Fruit fly (Drosophila melanogaster) whole organism, embryonic: ENCODE results near the gene CG43138.

ENCODE experiments used
- CG1024 ChIP-seq: fragments of 200-800 bp; sonication (Bioruptor generic); IDR thresholded peaks from 2 replicates; pipeline ENCODE4 v1.3.6; 2022; ENCODE audit warnings: missing biosample characterization, missing genetic modification characterization
- CG10366 ChIP-seq: fragments of 200-800 bp; sonication (Bioruptor generic); IDR thresholded peaks from 2 replicates; pipeline ENCODE4 v1.3.6; 2022; ENCODE audit warnings: missing biosample characterization, missing genetic modification characterization
- CG10565 ChIP-seq: fragments of 200-800 bp; sonication (Bioruptor generic); optimal IDR thresholded peaks from 3 replicates; lab custom pipeline; 2016; ENCODE audit warnings: missing biosample characterization, mild to moderate bottlenecking, missing genetic modification characterization
- CG11504 ChIP-seq: fragments of 200-800 bp; sonication (Bioruptor generic); optimal IDR thresholded peaks from 3 replicates; lab custom pipeline; 2019; ENCODE audit warnings: missing biosample characterization, mild to moderate bottlenecking, missing genetic modification characterization, moderate library complexity
- CG17186 ChIP-seq: fragments of 200-800 bp; sonication (Bioruptor generic); optimal IDR thresholded peaks from 3 replicates; lab custom pipeline; 2017; ENCODE audit warnings: missing biosample characterization, missing genetic modification reagents, missing genetic modification characterization
- CG17612 ChIP-seq: fragments of 200-800 bp; sonication (Bioruptor generic); IDR thresholded peaks from 2 replicates; pipeline ENCODE4 v1.3.6; 2022; ENCODE audit warnings: missing biosample characterization, missing genetic modification characterization
- CG17912 ChIP-seq: fragments of 200-800 bp; sonication (Bioruptor generic); optimal IDR thresholded peaks from 2 replicates; lab custom pipeline; 2018; ENCODE audit warnings: missing biosample characterization, mild to moderate bottlenecking, missing genetic modification characterization
- CG18599 ChIP-seq: fragments of 200-800 bp; sonication (Bioruptor generic); optimal IDR thresholded peaks from 3 replicates; lab custom pipeline; 2017; ENCODE audit warnings: missing biosample characterization, missing genetic modification characterization, mild to moderate bottlenecking, moderate library complexity, missing genetic modification reagents
- CG31365 ChIP-seq: fragments of 200-800 bp; sonication (Bioruptor generic); optimal IDR thresholded peaks from 2 replicates; lab custom pipeline; 2018; ENCODE audit warnings: missing biosample characterization, mild to moderate bottlenecking, missing genetic modification characterization
- CG8281 ChIP-seq: fragments of 200-800 bp; sonication (Bioruptor generic); optimal IDR thresholded peaks from 2 replicates; lab custom pipeline; 2018; ENCODE audit warnings: missing biosample characterization, mild to moderate bottlenecking, missing genetic modification characterization, moderate library complexity
- CG8765 ChIP-seq: fragments of 200-800 bp; sonication (Bioruptor generic); IDR thresholded peaks from 2 replicates; pipeline ENCODE4 v1.3.6; 2022; ENCODE audit warnings: missing biosample characterization, missing genetic modification characterization
- Ets97D ChIP-seq: fragments of 200-800 bp; sonication (Bioruptor generic); optimal IDR thresholded peaks from 3 replicates; lab custom pipeline; 2016; ENCODE audit warnings: missing biosample characterization, missing genetic modification characterization
- Fer3 ChIP-seq: fragments of 200-800 bp; sonication (Bioruptor generic); optimal IDR thresholded peaks from 2 replicates; lab custom pipeline; 2018; ENCODE audit warnings: missing biosample characterization, mild to moderate bottlenecking, missing genetic modification characterization, moderate library complexity
- Hr39 ChIP-seq: fragments of >200 bp; optimal IDR thresholded peaks from 2 replicates; lab custom pipeline; 2017
- MESR4 ChIP-seq: fragments of 200-800 bp; sonication (Bioruptor generic); optimal IDR thresholded peaks from 2 replicates; lab custom pipeline; 2018; ENCODE audit warnings: missing biosample characterization, mild to moderate bottlenecking, missing genetic modification characterization, moderate library complexity
- Neu2 ChIP-seq: fragments of 200-800 bp; sonication (Bioruptor generic); optimal IDR thresholded peaks from 3 replicates; lab custom pipeline; 2016; ENCODE audit warnings: missing biosample characterization, missing genetic modification characterization, borderline replicate concordance
- NfI ChIP-seq: fragments of 200-800 bp; sonication (Bioruptor generic); optimal IDR thresholded peaks from 3 replicates; lab custom pipeline; 2018; ENCODE audit warnings: missing biosample characterization, mild to moderate bottlenecking, missing genetic modification characterization, moderate library complexity
- Ptx1 ChIP-seq: fragments of 200-800 bp; sonication (Bioruptor generic); IDR thresholded peaks from 2 replicates; pipeline ENCODE4 v1.3.6; 2022; ENCODE audit warnings: missing biosample characterization, missing genetic modification characterization
- Sox102F ChIP-seq: fragments of 200-800 bp; sonication (Bioruptor generic); optimal IDR thresholded peaks from 2 replicates; lab custom pipeline; 2018; ENCODE audit warnings: missing biosample characterization, mild to moderate bottlenecking, missing genetic modification characterization, moderate library complexity
- bsh ChIP-seq, 2 experiments: fragments of 200-800 bp; sonication (Bioruptor generic); optimal IDR thresholded peaks; 2 replicates each; lab custom pipeline; 2017 to 2018; ENCODE audit warnings: mild to moderate bottlenecking in 2 of 2, missing biosample characterization in 2 of 2, missing genetic modification characterization in 2 of 2, moderate library complexity in 1 of 2
- crc ChIP-seq: fragments of 200-800 bp; sonication (Bioruptor generic); optimal IDR thresholded peaks from 2 replicates; lab custom pipeline; 2016; ENCODE audit warnings: missing biosample characterization, missing genetic modification characterization
- dmrt11E ChIP-seq: fragments of 200-800 bp; sonication (Bioruptor generic); optimal IDR thresholded peaks from 3 replicates; lab custom pipeline; 2018; ENCODE audit warnings: missing biosample characterization, mild to moderate bottlenecking, missing genetic modification characterization, moderate library complexity
- exex ChIP-seq: fragments of 200-800 bp; sonication (Bioruptor generic); optimal IDR thresholded peaks from 4 replicates; lab custom pipeline; 2018; ENCODE audit warnings: missing biosample characterization, mild to moderate bottlenecking, missing genetic modification characterization, moderate library complexity
- fru ChIP-seq: fragments of >200 bp; optimal IDR thresholded peaks from 2 replicates; lab custom pipeline; 2017
- gfzf ChIP-seq: fragments of 200-800 bp; sonication (Bioruptor generic); optimal IDR thresholded peaks from 2 replicates; lab custom pipeline; 2016; ENCODE audit warnings: missing biosample characterization, mild to moderate bottlenecking, missing genetic modification characterization, moderate library complexity
- grn ChIP-seq: fragments of 200-800 bp; sonication (Bioruptor generic); optimal IDR thresholded peaks from 3 replicates; lab custom pipeline; 2017; ENCODE audit warnings: missing biosample characterization, missing genetic modification characterization
- ind ChIP-seq: fragments of 200-800 bp; sonication (Bioruptor generic); optimal IDR thresholded peaks from 3 replicates; lab custom pipeline; 2016; ENCODE audit warnings: missing biosample characterization, missing genetic modification characterization
- jumu ChIP-seq: fragments of 200-800 bp; sonication (Bioruptor generic); optimal IDR thresholded peaks from 3 replicates; lab custom pipeline; 2016; ENCODE audit warnings: missing biosample characterization, missing genetic modification characterization
- kay ChIP-seq: fragments of 200-800 bp; sonication (Bioruptor generic); optimal IDR thresholded peaks from 2 replicates; lab custom pipeline; 2016; ENCODE audit warnings: missing biosample characterization, missing genetic modification characterization
- lmd ChIP-seq: fragments of 200-800 bp; sonication (Bioruptor generic); IDR thresholded peaks from 2 replicates; pipeline ENCODE4 v1.3.6; 2022; ENCODE audit warnings: missing biosample characterization, missing genetic modification characterization
- nmo ChIP-seq: fragments of 200-800 bp; sonication (Bioruptor generic); optimal IDR thresholded peaks from 2 replicates; lab custom pipeline; 2018; ENCODE audit warnings: missing biosample characterization, mild to moderate bottlenecking, missing genetic modification characterization, moderate library complexity
- nom ChIP-seq: fragments of 200-800 bp; sonication (Bioruptor generic); optimal IDR thresholded peaks from 2 replicates; lab custom pipeline; 2017; ENCODE audit warnings: missing biosample characterization, missing genetic modification characterization, mild to moderate bottlenecking, moderate library complexity, missing genetic modification reagents
- pan ChIP-seq, 4 experiments: fragments of >200 bp in 3 of 4; fragments of 200-800 bp in 1 of 4; sonication (Bioruptor generic) in 1 of 4; optimal IDR thresholded peaks in 3 of 4; IDR thresholded peaks in 1 of 4; 2 replicates each; pipeline versions ENCODE4 v1.3.6 to Lab custom; 2017 to 2022; ENCODE audit warnings: missing biosample characterization in 2 of 4, missing genetic modification characterization in 2 of 4, mixed read lengths in 1 of 4
- rib ChIP-seq: fragments of 200-800 bp; sonication (Bioruptor generic); IDR thresholded peaks from 2 replicates; pipeline ENCODE4 v1.3.6; 2022; ENCODE audit warnings: missing biosample characterization, missing genetic modification characterization
- sens ChIP-seq: fragments of 200-800 bp; sonication (Bioruptor generic); peaks from one replicate; lab custom pipeline; 2016; ENCODE audit warnings: missing biosample characterization, missing genetic modification characterization
- shn ChIP-seq: fragments of 200-800 bp; sonication (Bioruptor generic); optimal IDR thresholded peaks from 3 replicates; lab custom pipeline; 2016; ENCODE audit warnings: missing biosample characterization, missing genetic modification characterization
- slbo ChIP-seq: fragments of 200-800 bp; sonication (Bioruptor generic); IDR thresholded peaks from 2 replicates; pipeline ENCODE4 v1.3.6; 2022; ENCODE audit warnings: missing biosample characterization, missing genetic modification characterization
- slp2 ChIP-seq: fragments of 200-800 bp; sonication (Bioruptor generic); optimal IDR thresholded peaks from 2 replicates; lab custom pipeline; 2016; ENCODE audit warnings: missing biosample characterization, missing genetic modification characterization
- tio ChIP-seq: fragments of 200-800 bp; sonication (Bioruptor generic); optimal IDR thresholded peaks from 2 replicates; lab custom pipeline; 2017; ENCODE audit warnings: missing biosample characterization, missing genetic modification characterization, inconsistent platforms
- wek ChIP-seq: fragments of 200-800 bp; sonication (Bioruptor generic); optimal IDR thresholded peaks from 3 replicates; lab custom pipeline; 2018; ENCODE audit warnings: missing biosample characterization, mild to moderate bottlenecking, missing genetic modification characterization, moderate library complexity

The CG43138 gene

DNA sequence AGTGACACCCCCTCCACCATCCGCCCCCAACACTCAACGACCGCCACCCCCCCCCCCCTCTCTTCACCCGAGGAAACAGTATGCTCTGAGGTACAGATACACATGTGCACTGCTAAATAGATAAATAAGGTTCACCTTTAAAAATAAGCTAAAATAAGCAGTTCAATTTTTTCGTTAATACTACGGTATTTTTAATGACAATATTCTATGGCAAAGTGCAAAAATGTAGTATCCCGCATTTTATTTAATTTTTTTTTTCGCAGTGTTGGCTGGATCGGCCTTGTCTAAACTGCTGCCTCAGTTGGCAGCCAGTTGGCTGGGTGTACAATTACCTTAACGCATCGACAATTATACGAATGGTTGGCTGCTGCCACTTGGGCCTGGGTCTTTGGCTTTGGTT lies 11.0 kb downstream of the CG43138 start (continued):
- peak; percentile 34 for TF ChIP-seq Sox102F (GFP tag; lab: Kevin White, UChicago)
- no peak for TF ChIP-seq CG10565 (GFP tag; lab: Kevin White, UChicago)
- TF ChIP-seq CG1024 (GFP tag; lab: Robert Waterston, UW) = no peak
- no peak for TF ChIP-seq crc (GFP tag; lab: Kevin White, UChicago)
- TF ChIP-seq exex (tag; lab: Kevin White, UChicago) = no peak
- TF ChIP-seq kay (GFP tag; lab: Kevin White, UChicago) = no peak
- TF ChIP-seq dmrt11E (tag; lab: Kevin White, UChicago) = no peak
- no peak for TF ChIP-seq CG17186 (GFP tag; lab: Kevin White, UChicago)
- TF ChIP-seq lmd (GFP tag; lab: Robert Waterston, UW) = 0 out of 2 replicates have a peak, but pooled peaks have one; percentile 15
- TF ChIP-seq CG11504 = peak; percentile 72
- peak; percentile 68 for TF ChIP-seq slbo (GFP tag; lab: Robert Waterston, UW)
- no peak for TF ChIP-seq shn (GFP tag; lab: Kevin White, UChicago)
- TF ChIP-seq Neu2 = no peak
- TF ChIP-seq jumu (GFP tag; lab: Kevin White, UChicago) = peak; percentile 1
- peak; percentile 88 for TF ChIP-seq sens
- peak; percentile 53 for TF ChIP-seq Ptx1
- no peak for TF ChIP-seq CG17912
- TF ChIP-seq pan (optimal IDR thresholded peaks at IDR 0.05; lab: Kevin White, UChicago) = no peak
- peak in 1 of 2 experiments; percentile 39 for TF ChIP-seq pan (GFP tag; optimal IDR thresholded peaks at IDR 0.05 in 1 of 2, IDR thresholded peaks at IDR 0.05 in 1 of 2)
- TF ChIP-seq CG18599 (GFP tag; lab: Kevin White, UChicago) = peak; percentile 17
- peak; percentile 56 for TF ChIP-seq CG10366
- no peak for TF ChIP-seq CG8765 (GFP tag; lab: Robert Waterston, UW)

DNA sequence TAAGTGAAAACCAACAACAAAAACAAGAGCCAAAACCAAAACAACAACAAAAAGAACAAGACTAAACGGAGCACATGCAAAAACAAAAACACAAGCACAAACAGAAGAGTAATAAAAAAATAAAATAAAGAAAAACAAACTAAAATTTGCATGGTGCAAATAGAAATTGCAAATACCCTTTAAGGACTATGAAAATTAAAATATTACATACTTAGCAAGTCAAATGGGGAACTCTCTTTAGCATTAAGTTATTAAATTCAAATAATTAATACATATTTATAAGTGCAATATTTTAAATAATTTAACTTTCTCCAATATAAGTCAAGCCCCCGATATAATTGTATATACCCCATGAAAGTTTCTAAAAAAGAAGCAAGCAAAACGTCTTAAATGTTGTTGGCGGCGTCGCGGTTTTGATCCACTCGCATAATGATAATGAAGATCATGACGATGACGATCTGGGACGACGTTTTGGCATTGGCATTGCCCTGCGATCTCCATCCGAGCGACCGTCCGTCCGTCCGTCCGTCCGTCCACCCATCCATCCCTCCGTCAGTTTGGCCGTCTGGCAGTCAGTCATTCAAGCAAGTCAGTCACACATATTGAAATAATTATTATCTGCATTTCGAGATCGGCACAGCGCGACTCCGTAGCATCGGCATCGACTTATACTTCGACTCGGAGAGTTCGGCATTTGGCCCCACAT lies 12.8 kb downstream of the CG43138 start:
- no peak for TF ChIP-seq Ets97D
- TF ChIP-seq MESR4 (GFP tag; lab: Kevin White, UChicago) = no peak
- no peak for TF ChIP-seq CG31365 (tag; lab: Kevin White, UChicago)
- no peak for TF ChIP-seq tio (GFP tag; lab: Kevin White, UChicago)
- TF ChIP-seq nom (GFP tag; lab: Kevin White, UChicago) = peak; percentile 69
- TF ChIP-seq grn (GFP tag; lab: Kevin White, UChicago) = no peak
- TF ChIP-seq nmo = no peak
- TF ChIP-seq slp2 (GFP tag; lab: Kevin White, UChicago) = no peak
- no peak for TF ChIP-seq gfzf (GFP tag; lab: Kevin White, UChicago)
- no peak for TF ChIP-seq NfI (GFP tag; lab: Kevin White, UChicago)
- peak in 1 of 2 experiments; percentile 10 for TF ChIP-seq bsh (GFP tag; optimal IDR thresholded peaks at IDR 0.05; lab: Kevin White, UChicago)
- peak; percentile 92 for TF ChIP-seq CG8281 (tag; lab: Kevin White, UChicago)
- TF ChIP-seq Hr39 (lab: Kevin White, UChicago) = no peak
- TF ChIP-seq rib (GFP tag; lab: Robert Waterston, UW) = no peak
- TF ChIP-seq fru (lab: Kevin White, UChicago) = no peak
- TF ChIP-seq Fer3 (tag; lab: Kevin White, UChicago) = no peak
- no peak for TF ChIP-seq ind (GFP tag; lab: Kevin White, UChicago)
- no peak for TF ChIP-seq CG17612
- no peak for TF ChIP-seq wek
